Fruit fly (Drosophila melanogaster) whole organism, pupa: Measurements from ENCODE around the gene CG10365.

ENCODE experiments used
- CG10348 ChIP-seq: fragments of 200-800 bp; sonication (Bioruptor generic); IDR thresholded peaks from 2 replicates; pipeline ENCODE4 v1.3.6; 2022; ENCODE audit warnings: missing biosample characterization, missing genetic modification characterization
- CG12605 ChIP-seq: fragments of 200-800 bp; sonication (Bioruptor generic); IDR thresholded peaks from 2 replicates; pipeline ENCODE4 v1.3.6; 2022; ENCODE audit warnings: missing biosample characterization, missing genetic modification characterization
- CG17806 ChIP-seq: fragments of 200-800 bp; sonication (Bioruptor generic); optimal IDR thresholded peaks from 2 replicates; lab custom pipeline; 2018; ENCODE audit warnings: missing biosample characterization, mild to moderate bottlenecking, missing genetic modification characterization, moderate library complexity
- CG34367 ChIP-seq: fragments of 200-800 bp; sonication (Bioruptor generic); optimal IDR thresholded peaks from 2 replicates; lab custom pipeline; 2018; ENCODE audit warnings: missing biosample characterization, mild to moderate bottlenecking, missing genetic modification characterization
- CG8159 ChIP-seq: fragments of 200-800 bp; sonication (Bioruptor generic); optimal IDR thresholded peaks from 3 replicates; lab custom pipeline; 2018; ENCODE audit warnings: missing biosample characterization, mild to moderate bottlenecking, missing genetic modification characterization, moderate library complexity
- CG8301 ChIP-seq: fragments of 200-800 bp; sonication (Bioruptor generic); optimal IDR thresholded peaks from 2 replicates; lab custom pipeline; 2018; ENCODE audit warnings: missing biosample characterization, mild to moderate bottlenecking, missing genetic modification characterization
- CG9948 ChIP-seq: fragments of 200-800 bp; sonication (Bioruptor generic); optimal IDR thresholded peaks from 2 replicates; lab custom pipeline; 2018; ENCODE audit warnings: missing biosample characterization, mild to moderate bottlenecking, missing genetic modification characterization, moderate library complexity
- D1 ChIP-seq: fragments of 200-800 bp; sonication (Bioruptor generic); optimal IDR thresholded peaks from 2 replicates; lab custom pipeline; 2018; ENCODE audit warnings: missing biosample characterization, mild to moderate bottlenecking, missing genetic modification characterization, moderate library complexity
- Ets98B ChIP-seq: fragments of 200-800 bp; sonication (Bioruptor generic); IDR thresholded peaks from 2 replicates; pipeline ENCODE4 v1.3.6; 2022; ENCODE audit warnings: missing biosample characterization, missing genetic modification characterization
- Pif1B ChIP-seq: fragments of 200-800 bp; sonication (Bioruptor generic); optimal IDR thresholded peaks from 3 replicates; lab custom pipeline; 2016; ENCODE audit warnings: missing biosample characterization, missing genetic modification characterization
- Snoo ChIP-seq: fragments of 200-800 bp; sonication (Bioruptor generic); optimal IDR thresholded peaks from 3 replicates; lab custom pipeline; 2017; ENCODE audit warnings: missing biosample characterization, mild to moderate bottlenecking, missing genetic modification characterization, inconsistent platforms

DNA sequence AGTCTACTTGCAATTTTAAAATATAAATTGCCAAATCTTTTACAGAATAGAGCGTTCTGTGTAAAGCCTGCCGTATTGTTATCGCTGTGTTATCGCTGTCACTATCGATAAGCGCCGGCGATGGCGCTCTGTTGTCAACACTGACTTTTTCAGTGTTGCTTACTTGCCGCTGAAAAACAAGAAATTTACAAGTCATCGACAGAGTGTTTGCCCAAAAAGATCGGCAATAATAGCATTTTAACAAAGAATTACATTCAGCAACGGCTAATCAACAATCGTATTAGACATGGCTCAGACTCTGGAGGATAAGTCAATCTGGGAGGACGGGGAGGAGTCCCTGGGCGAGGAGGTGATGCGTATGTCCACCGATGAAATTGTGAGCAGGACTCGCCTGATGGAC is 29.6 kb downstream of the CG10365 start, which contains the start of the genes RanBP3 and Rpt5:
- TF ChIP-seq CG8301 (tag; lab: Kevin White, UChicago) (no peak), CG17806 (tag; lab: Kevin White, UChicago) (peak; percentile 6), CG8159 (tag; lab: Kevin White, UChicago) (no peak), Ets98B (GFP tag; lab: Robert Waterston, UW) (peak; percentile 58), Snoo (tag; lab: Kevin White, UChicago) (peak; percentile 40), D1 (tag; lab: Kevin White, UChicago) (no peak), CG34367 (tag; lab: Kevin White, UChicago) (no peak), CG12605 (GFP tag; lab: Robert Waterston, UW) (no peak), CG9948 (tag; lab: Kevin White, UChicago) (no peak), CG10348 (GFP tag; lab: Robert Waterston, UW) (no peak), Pif1B (GFP tag; lab: Kevin White, UChicago) (no peak)
